Worm (Caenorhabditis elegans): ENCODE data around the gene ZC373.2.

DNA sequence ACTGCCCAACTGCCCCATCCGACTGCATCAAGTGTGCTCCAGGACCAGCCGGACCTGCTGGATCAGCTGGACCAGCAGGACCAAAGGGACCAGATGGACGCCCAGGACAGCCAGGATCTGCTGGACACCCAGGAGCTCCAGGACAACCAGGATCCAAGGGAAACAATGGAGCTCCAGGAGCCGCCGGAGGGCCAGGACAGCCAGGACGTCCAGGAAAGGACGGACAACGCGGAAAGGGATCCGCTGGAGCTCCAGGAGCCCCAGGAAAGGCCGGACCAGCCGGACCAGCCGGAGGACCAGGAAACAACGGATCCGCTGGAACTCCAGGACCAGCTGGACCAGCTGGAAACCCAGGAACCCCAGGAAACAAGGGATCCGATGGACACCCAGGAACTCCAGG, 19.9 kb upstream of the ZC373.2 start:
- no peak for TF ChIP-seq unc-62 (GFP tag; optimal IDR thresholded peaks at IDR 0.05)
- no peak for TF ChIP-seq nhr-237 (tag; optimal IDR thresholded peaks at IDR 0.05)
- no peak for TF ChIP-seq lin-15B (tag; optimal IDR thresholded peaks at IDR 0.05)
- TF ChIP-seq nhr-23 (tag; optimal IDR thresholded peaks at IDR 0.05) = no peak
- no peak for TF ChIP-seq ceh-82 (tag; optimal IDR thresholded peaks at IDR 0.05)
- no peak for TF ChIP-seq fkh-10 (GFP tag; optimal IDR thresholded peaks at IDR 0.05)
- TF ChIP-seq nhr-76 (tag; optimal IDR thresholded peaks at IDR 0.05) = no peak
- no peak for TF ChIP-seq tbx-2 (tag; optimal IDR thresholded peaks at IDR 0.05)
- no peak for TF ChIP-seq ztf-4 (tag; optimal IDR thresholded peaks at IDR 0.05)
- no peak for TF ChIP-seq fos-1 (tag; optimal IDR thresholded peaks at IDR 0.05)
- no peak for TF ChIP-seq elt-3 (tag; optimal IDR thresholded peaks at IDR 0.05)

All from whole organism, L3 larva.